Worm (Caenorhabditis elegans) whole organism, L1 larva: ENCODE measurements around the gene twk-16.

Source experiments
- ces-1 ChIP-seq: fragments of 150-350 bp; optimal IDR thresholded peaks from 2 replicates; lab custom pipeline; 2014; ENCODE audit warnings: missing biosample characterization, missing genetic modification reagents, missing genetic modification characterization
- nhr-11 ChIP-seq: fragments of 150-350 bp; optimal IDR thresholded peaks from 2 replicates; lab custom pipeline; 2014; ENCODE audit warnings: missing biosample characterization, missing genetic modification characterization

DNA sequence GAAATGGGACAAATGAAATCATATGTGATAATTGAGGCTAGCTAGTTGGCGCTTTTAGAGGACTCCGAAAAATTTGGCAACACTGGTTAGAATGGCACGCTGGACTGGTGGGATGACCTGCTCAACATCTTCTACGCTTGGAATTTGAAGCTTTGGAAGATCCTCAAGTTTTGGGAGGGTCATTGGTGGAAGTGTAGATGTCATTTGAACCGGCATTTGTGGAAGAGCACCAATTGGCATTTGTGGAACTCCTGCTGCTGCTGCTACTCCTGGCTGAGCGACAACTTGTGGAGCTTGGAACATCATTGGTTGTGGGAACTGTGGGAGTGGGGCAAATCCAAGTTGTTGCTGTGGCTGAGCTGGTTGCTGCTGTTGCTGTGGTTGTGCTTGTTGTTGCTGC, 11.5 kb downstream of the twk-16 start:
- TF ChIP-seq ces-1 (no peak), nhr-11 (tag; lab: Kevin White, UChicago) (no peak)
